Worm (Caenorhabditis elegans) whole organism, L4 larva: ENCODE data around the gene aff-1.

Source experiments
- F10B5.3 ChIP-seq: sonication (generic microtip); optimal IDR thresholded peaks from 2 replicates; lab custom pipeline; 2016; ENCODE audit warnings: mild to moderate bottlenecking, missing genetic modification characterization, missing compliant biosample characterization
- R02D3.7 ChIP-seq: fragments of 150-350 bp; sonication (generic microtip); optimal IDR thresholded peaks from 3 replicates; lab custom pipeline; 2014; ENCODE audit warnings: missing biosample characterization, missing genetic modification characterization
- T20F7.1 ChIP-seq: fragments of 200-800 bp; sonication (Bioruptor generic); optimal IDR thresholded peaks from 2 replicates; lab custom pipeline; 2018; ENCODE audit warnings: mild to moderate bottlenecking, missing genetic modification characterization, missing compliant biosample characterization
- Y105C5A.15 ChIP-seq: fragments of 200-800 bp; sonication (Bioruptor generic); IDR thresholded peaks from 2 replicates; pipeline ENCODE4 v1.3.6; 2022; ENCODE audit warnings: missing genetic modification characterization, missing compliant biosample characterization
- Y48G9A.11 ChIP-seq: fragments of 200-800 bp; sonication (Bioruptor generic); IDR thresholded peaks from 2 replicates; pipeline ENCODE4 v1.3.6; 2022; ENCODE audit warnings: missing genetic modification reagents, missing genetic modification characterization, missing compliant biosample characterization
- Y5F2A.4 ChIP-seq: fragments of 200-800 bp; sonication (Bioruptor generic); optimal IDR thresholded peaks from 2 replicates; lab custom pipeline; 2018; ENCODE audit warnings: mild to moderate bottlenecking, missing genetic modification characterization, missing compliant biosample characterization
- ZK337.2 ChIP-seq: fragments of 200-800 bp; sonication (Bioruptor generic); IDR thresholded peaks from 2 replicates; pipeline ENCODE4 v1.3.6; 2022; ENCODE audit warnings: missing genetic modification reagents, missing genetic modification characterization, missing compliant biosample characterization
- ceh-20 ChIP-seq: fragments of 200-800 bp; sonication (Bioruptor generic); IDR thresholded peaks from 2 replicates; pipeline ENCODE4 v1.3.6; 2022; ENCODE audit warnings: missing genetic modification reagents, missing genetic modification characterization, missing compliant biosample characterization
- ceh-28 ChIP-seq: fragments of 150-350 bp; optimal IDR thresholded peaks from 2 replicates; lab custom pipeline; 2014; ENCODE audit warnings: missing biosample characterization, missing genetic modification reagents, missing genetic modification characterization
- ces-1 ChIP-seq: fragments of 150-350 bp; sonication (generic microtip); optimal IDR thresholded peaks from 4 replicates; lab custom pipeline; 2014; ENCODE audit warnings: missing biosample characterization, missing genetic modification reagents, missing genetic modification characterization
- ctbp-1 ChIP-seq: fragments of 200-800 bp; sonication (Bioruptor generic); IDR thresholded peaks from 2 replicates; pipeline ENCODE4 v1.3.6; 2022; ENCODE audit warnings: missing genetic modification reagents, missing genetic modification characterization, missing compliant biosample characterization
- daf-16 ChIP-seq, 3 experiments: sonication (generic microtip); optimal IDR thresholded peaks; 2 replicates each; lab custom pipeline; 2016 to 2017; ENCODE audit warnings: missing genetic modification characterization in 3 of 3, missing genetic modification reagents in 3 of 3, mild to moderate bottlenecking in 2 of 3, missing compliant biosample characterization in 2 of 3, missing biosample characterization in 1 of 3, moderate library complexity in 1 of 3
- dmd-6 ChIP-seq: fragments of 200-800 bp; sonication (Bioruptor generic); IDR thresholded peaks from 2 replicates; pipeline ENCODE4 v1.3.6; 2022; ENCODE audit warnings: missing genetic modification reagents, missing genetic modification characterization, missing compliant biosample characterization
- dmd-8 ChIP-seq: fragments of 200-800 bp; sonication (Bioruptor generic); IDR thresholded peaks from 2 replicates; pipeline ENCODE4 v1.3.6; 2022; ENCODE audit warnings: missing genetic modification characterization, missing compliant biosample characterization
- dpl-1 ChIP-seq: fragments of 150-350 bp; optimal IDR thresholded peaks from 2 replicates; lab custom pipeline; 2014; ENCODE audit warnings: missing biosample characterization, missing genetic modification reagents, missing genetic modification characterization
- duxl-1 ChIP-seq: sonication (generic microtip); optimal IDR thresholded peaks from 2 replicates; lab custom pipeline; 2016; ENCODE audit warnings: mild to moderate bottlenecking, missing genetic modification characterization, moderate library complexity, missing compliant biosample characterization; ENCODE audit not compliant: poor library complexity
- dve-1 ChIP-seq: sonication (generic microtip); optimal IDR thresholded peaks from 2 replicates; lab custom pipeline; 2017; ENCODE audit warnings: antibody characterized with exemption, mild to moderate bottlenecking, missing genetic modification characterization, missing compliant biosample characterization; ENCODE audit not compliant: insufficient read depth
- fkh-10 ChIP-seq: fragments of 150-350 bp; optimal IDR thresholded peaks from 2 replicates; lab custom pipeline; 2014; ENCODE audit warnings: missing biosample characterization, missing genetic modification reagents, missing genetic modification characterization
- hlh-11 ChIP-seq: fragments of 200-800 bp; sonication (Bioruptor generic); optimal IDR thresholded peaks from 2 replicates; lab custom pipeline; 2018; ENCODE audit warnings: mild to moderate bottlenecking, missing genetic modification characterization, missing compliant biosample characterization
- hlh-30 ChIP-seq: sonication (generic microtip); optimal IDR thresholded peaks from 2 replicates; lab custom pipeline; 2017; ENCODE audit warnings: antibody characterized with exemption, mild to moderate bottlenecking, missing genetic modification characterization, missing compliant biosample characterization; ENCODE audit not compliant: insufficient read depth
- lin-1 ChIP-seq: fragments of 200-800 bp; sonication (Bioruptor generic); IDR thresholded peaks from 2 replicates; pipeline ENCODE4 v1.3.6; 2022; ENCODE audit warnings: missing genetic modification reagents, missing genetic modification characterization, missing compliant biosample characterization
- lin-39 ChIP-seq: fragments of 150-350 bp; optimal IDR thresholded peaks from 2 replicates; lab custom pipeline; 2014; ENCODE audit warnings: missing biosample characterization, missing genetic modification reagents, missing genetic modification characterization
- madf-5 ChIP-seq, 2 experiments: fragments of 200-800 bp; sonication (Bioruptor generic); IDR thresholded peaks; 2 replicates each; pipeline ENCODE4 v1.3.6; 2022; ENCODE audit warnings: missing compliant biosample characterization in 2 of 2, missing genetic modification characterization in 2 of 2
- madf-9 ChIP-seq: fragments of 200-800 bp; sonication (Bioruptor generic); conservative IDR thresholded peaks from 2 replicates; pipeline ENCODE4 v1.3.6; 2022; ENCODE audit warnings: missing genetic modification reagents, missing genetic modification characterization, missing compliant biosample characterization
- mdl-1 ChIP-seq, 2 experiments: fragments of 150-350 bp in 1 of 2; sonication (generic microtip) in 1 of 2; optimal IDR thresholded peaks; 2 replicates each; lab custom pipeline; 2014 to 2017; ENCODE audit warnings: missing biosample characterization in 2 of 2, missing genetic modification characterization in 2 of 2
- mxl-3 ChIP-seq: fragments of 200-800 bp; sonication (Bioruptor generic); optimal IDR thresholded peaks from 2 replicates; lab custom pipeline; 2018; ENCODE audit warnings: mild to moderate bottlenecking, missing genetic modification characterization, missing compliant biosample characterization
- nhr-111 ChIP-seq: fragments of 200-800 bp; sonication (Bioruptor generic); optimal IDR thresholded peaks from 2 replicates; lab custom pipeline; 2018; ENCODE audit warnings: mild to moderate bottlenecking, missing genetic modification characterization, missing compliant biosample characterization
- nhr-237 ChIP-seq: sonication (generic microtip); optimal IDR thresholded peaks from 2 replicates; lab custom pipeline; 2017; ENCODE audit warnings: missing biosample characterization, missing genetic modification characterization
- nhr-28 ChIP-seq: fragments of 150-350 bp; optimal IDR thresholded peaks from 2 replicates; lab custom pipeline; 2014; ENCODE audit warnings: missing biosample characterization, missing genetic modification characterization
- nhr-41 ChIP-seq: fragments of 200-800 bp; sonication (Bioruptor generic); IDR thresholded peaks from 2 replicates; pipeline ENCODE4 v1.3.6; 2022; ENCODE audit warnings: missing genetic modification reagents, missing genetic modification characterization, missing compliant biosample characterization
- nhr-42 ChIP-seq: fragments of 200-800 bp; sonication (Bioruptor generic); IDR thresholded peaks from 2 replicates; pipeline ENCODE4 v1.3.6; 2022; ENCODE audit warnings: missing genetic modification characterization, missing compliant biosample characterization
- nhr-77 ChIP-seq: fragments of 150-350 bp; optimal IDR thresholded peaks from 2 replicates; lab custom pipeline; 2014; ENCODE audit warnings: missing biosample characterization, missing genetic modification characterization
- php-3 ChIP-seq: fragments of 200-800 bp; sonication (Bioruptor generic); IDR thresholded peaks from 2 replicates; pipeline ENCODE4 v1.3.6; 2022; ENCODE audit warnings: missing genetic modification reagents, missing genetic modification characterization, missing compliant biosample characterization
- pqm-1 ChIP-seq: sonication (generic microtip); optimal IDR thresholded peaks from 2 replicates; lab custom pipeline; 2017; ENCODE audit warnings: missing biosample characterization, missing genetic modification characterization
- skn-1 ChIP-seq: fragments of 150-350 bp; optimal IDR thresholded peaks from 2 replicates; lab custom pipeline; 2014; ENCODE audit warnings: missing biosample characterization, missing genetic modification characterization
- spr-3 ChIP-seq: fragments of 200-800 bp; sonication (Bioruptor generic); optimal IDR thresholded peaks from 2 replicates; lab custom pipeline; 2018; ENCODE audit warnings: mild to moderate bottlenecking, missing genetic modification characterization, missing compliant biosample characterization
- tag-97 ChIP-seq: fragments of 200-800 bp; sonication (Bioruptor generic); IDR thresholded peaks from 2 replicates; pipeline ENCODE4 v1.3.6; 2022; ENCODE audit warnings: missing genetic modification characterization, missing compliant biosample characterization
- unc-39 ChIP-seq: sonication (generic microtip); optimal IDR thresholded peaks from 2 replicates; lab custom pipeline; 2017; ENCODE audit warnings: missing biosample characterization, missing genetic modification characterization
- zag-1 ChIP-seq: fragments of 150-350 bp; optimal IDR thresholded peaks from 2 replicates; lab custom pipeline; 2014; ENCODE audit warnings: missing biosample characterization, missing genetic modification characterization

The aff-1 gene

ce11 chrII:6888211-6888610 lies 24.7 kb upstream of the aff-1 start (continued):
- TF ChIP-seq T20F7.1 (GFP tag; lab: Kevin White, UChicago) (peak; percentile 69), daf-16 (GFP tag; optimal IDR thresholded peaks at IDR 0.05; lab: Kevin White, UChicago) (peak; percentile 27 to 63), daf-16 (tag; optimal IDR thresholded peaks at IDR 0.05; lab: Kevin White, UChicago) (peak; percentile 64), R02D3.7 (tag; lab: Kevin White, UChicago) (no peak), php-3 (GFP tag; lab: Robert Waterston, UW) (peak; percentile 85), spr-3 (GFP tag; lab: Kevin White, UChicago) (no peak), tag-97 (GFP tag; lab: Robert Waterston, UW) (no peak), dmd-8 (no peak), Y105C5A.15 (GFP tag; lab: Robert Waterston, UW) (no peak), nhr-111 (GFP tag; lab: Kevin White, UChicago) (peak; percentile 34), fkh-10 (no peak), madf-9 (GFP tag; lab: Robert Waterston, UW) (no peak), ctbp-1 (no peak), ceh-28 (tag; lab: Kevin White, UChicago) (no peak), unc-39 (tag; lab: Kevin White, UChicago) (no peak), dmd-6 (GFP tag; lab: Robert Waterston, UW) (peak; percentile 33; the same call in 1 of the 2 replicates), nhr-41 (no peak), nhr-237 (tag; lab: Kevin White, UChicago) (no peak), nhr-77 (tag; lab: Kevin White, UChicago) (peak; percentile 80), nhr-42 (GFP tag; lab: Robert Waterston, UW) (peak; percentile 64), ZK337.2 (no peak), mdl-1 (tag; optimal IDR thresholded peaks at IDR 0.05; lab: Kevin White, UChicago) (no peak), skn-1 (no peak), hlh-30 (tag; lab: Kevin White, UChicago) (peak; percentile 22), mxl-3 (no peak), madf-5 (GFP tag; IDR thresholded peaks at IDR 0.05; lab: Robert Waterston, UW) (no peak), Y5F2A.4 (no peak), dpl-1 (GFP tag; lab: Kevin White, UChicago) (no peak)

- TF ChIP-seq Y48G9A.11 (GFP tag; lab: Robert Waterston, UW) (no peak), nhr-41 (0 out of 2 replicates have a peak, but pooled peaks have one; percentile 21), nhr-28 (tag; lab: Kevin White, UChicago) (peak; percentile 75), ces-1 (GFP tag; lab: Kevin White, UChicago) (no peak), pqm-1 (tag; lab: Kevin White, UChicago) (peak; percentile 29), ceh-20 (GFP tag; lab: Robert Waterston, UW) (no peak), daf-16 (GFP tag; optimal IDR thresholded peaks at IDR 0.05; lab: Kevin White, UChicago) (no peak), daf-16 (tag; optimal IDR thresholded peaks at IDR 0.05; lab: Kevin White, UChicago) (peak; percentile 23), dmd-6 (GFP tag; lab: Robert Waterston, UW) (0 out of 2 replicates have a peak, but pooled peaks have one; percentile 14), zag-1 (no peak), php-3 (GFP tag; lab: Robert Waterston, UW) (no peak), hlh-11 (tag; lab: Kevin White, UChicago) (peak; percentile 1), F10B5.3 (tag; lab: Kevin White, UChicago) (no peak), nhr-77 (tag; lab: Kevin White, UChicago) (no peak)
These were observed 23.9 kb upstream of the aff-1 start, which contains the start of gene pmp-2 for ce11 chrII:6887319-6888005. Gene pmp-2, minus strand, starts transcription at chrII:6887805.

ce11 chrII:6884568-6884967 lies 21.0 kb upstream of the aff-1 start:
- peak; percentile 29 for TF ChIP-seq pqm-1 (tag; lab: Kevin White, UChicago)
- no peak for TF ChIP-seq madf-5 (GFP tag; IDR thresholded peaks at IDR 0.05; lab: Robert Waterston, UW)
- no peak for TF ChIP-seq dmd-6 (GFP tag; lab: Robert Waterston, UW)
- TF ChIP-seq lin-1 (GFP tag; lab: Robert Waterston, UW) = no peak
- no peak for TF ChIP-seq duxl-1 (tag; lab: Kevin White, UChicago)
- TF ChIP-seq dve-1 = peak; percentile 37
- peak; percentile 84 for TF ChIP-seq php-3 (GFP tag; lab: Robert Waterston, UW)
- no peak for TF ChIP-seq lin-39 (tag; lab: Kevin White, UChicago)
- no peak for TF ChIP-seq daf-16 (GFP tag; optimal IDR thresholded peaks at IDR 0.05; lab: Kevin White, UChicago)
- peak; percentile 58 for TF ChIP-seq daf-16 (tag; optimal IDR thresholded peaks at IDR 0.05; lab: Kevin White, UChicago)
